Worm (Caenorhabditis elegans) whole organism, mixed stage, embryonic: ENCODE data around the gene spot-1.

ENCODE experiments used
- M03D4.4 ChIP-seq: sonication (generic microtip); optimal IDR thresholded peaks from 2 replicates; lab custom pipeline; 2017; ENCODE audit warnings: mild to moderate bottlenecking, missing genetic modification characterization, missing compliant biosample characterization
- ceh-43 ChIP-seq: fragments of 200-800 bp; sonication (Bioruptor generic); optimal IDR thresholded peaks from 2 replicates; lab custom pipeline; 2018; ENCODE audit warnings: mild to moderate bottlenecking, missing genetic modification characterization, moderate library complexity, missing compliant biosample characterization
- ces-1 ChIP-seq: fragments of 150-350 bp; optimal IDR thresholded peaks from 2 replicates; lab custom pipeline; 2014; ENCODE audit warnings: missing biosample characterization, missing genetic modification reagents, missing genetic modification characterization
- drap-1 ChIP-seq: fragments of 200-800 bp; sonication (Bioruptor generic); optimal IDR thresholded peaks from 3 replicates; lab custom pipeline; 2018; ENCODE audit warnings: mild to moderate bottlenecking, missing genetic modification characterization, missing compliant biosample characterization
- elt-1 ChIP-seq: sonication (generic microtip); optimal IDR thresholded peaks from 2 replicates; lab custom pipeline; 2017; ENCODE audit warnings: missing genetic modification characterization, mild to moderate bottlenecking, missing compliant biosample characterization, antibody characterized with exemption, moderate library complexity, borderline replicate concordance; ENCODE audit not compliant: insufficient read depth
- flh-1 ChIP-seq: fragments of 200-800 bp; sonication (Bioruptor generic); optimal IDR thresholded peaks from 2 replicates; lab custom pipeline; 2018; ENCODE audit warnings: mild to moderate bottlenecking, missing genetic modification characterization, moderate library complexity, missing compliant biosample characterization
- hlh-1 ChIP-seq: fragments of 150-350 bp; optimal IDR thresholded peaks from 2 replicates; lab custom pipeline; 2014; ENCODE audit warnings: missing biosample characterization, missing genetic modification reagents, missing genetic modification characterization
- lin-13 ChIP-seq: fragments of 150-350 bp; optimal IDR thresholded peaks from 2 replicates; lab custom pipeline; 2014; ENCODE audit warnings: missing biosample characterization, missing genetic modification characterization
- lsy-2 ChIP-seq: fragments of 150-350 bp; optimal IDR thresholded peaks from 2 replicates; lab custom pipeline; 2014; ENCODE audit warnings: missing biosample characterization, missing genetic modification characterization
- mab-5 ChIP-seq: fragments of 150-350 bp; optimal IDR thresholded peaks from 2 replicates; lab custom pipeline; 2014; ENCODE audit warnings: missing biosample characterization, missing genetic modification characterization
- mep-1 ChIP-seq: fragments of 150-350 bp; optimal IDR thresholded peaks from 2 replicates; lab custom pipeline; 2017; ENCODE audit warnings: missing biosample characterization, missing genetic modification reagents, missing genetic modification characterization, inconsistent platforms
- mls-2 ChIP-seq: sonication (generic microtip); optimal IDR thresholded peaks from 2 replicates; lab custom pipeline; 2016; ENCODE audit warnings: mild to moderate bottlenecking, missing genetic modification characterization, moderate library complexity, missing compliant biosample characterization
- nhr-12 ChIP-seq: fragments of 150-350 bp; optimal IDR thresholded peaks from 2 replicates; lab custom pipeline; 2014; ENCODE audit warnings: missing biosample characterization, missing genetic modification characterization
- nhr-237 ChIP-seq: fragments of 150-350 bp; optimal IDR thresholded peaks from 2 replicates; lab custom pipeline; 2014; ENCODE audit warnings: missing biosample characterization, missing genetic modification characterization
- nhr-28 ChIP-seq: fragments of 150-350 bp; optimal IDR thresholded peaks from 2 replicates; lab custom pipeline; 2014; ENCODE audit warnings: missing biosample characterization, missing genetic modification characterization
- pha-4 ChIP-seq: fragments of 150-350 bp; optimal IDR thresholded peaks from 2 replicates; lab custom pipeline; 2018; ENCODE audit warnings: missing biosample characterization, missing genetic modification reagents, missing genetic modification characterization
- sem-2 ChIP-seq: fragments of 200-800 bp; sonication (Bioruptor generic); optimal IDR thresholded peaks from 2 replicates; lab custom pipeline; 2018; ENCODE audit warnings: mild to moderate bottlenecking, missing genetic modification characterization, missing compliant biosample characterization
- sptf-1 ChIP-seq: sonication (generic microtip); optimal IDR thresholded peaks from 2 replicates; lab custom pipeline; 2017; ENCODE audit warnings: mild to moderate bottlenecking, missing genetic modification characterization, moderate library complexity, missing compliant biosample characterization
- tbx-8 ChIP-seq: fragments of 200-800 bp; sonication (Bioruptor generic); optimal IDR thresholded peaks from 2 replicates; lab custom pipeline; 2018; ENCODE audit warnings: mild to moderate bottlenecking, missing genetic modification characterization, moderate library complexity, missing compliant biosample characterization
- unc-120 ChIP-seq: sonication (generic microtip); optimal IDR thresholded peaks from 2 replicates; lab custom pipeline; 2017; ENCODE audit warnings: missing genetic modification characterization, missing compliant biosample characterization; ENCODE audit not compliant: poor library complexity, severe bottlenecking
- unc-39 ChIP-seq: fragments of 150-350 bp; optimal IDR thresholded peaks from 2 replicates; lab custom pipeline; 2014; ENCODE audit warnings: missing biosample characterization, missing genetic modification characterization
- unc-62 ChIP-seq: fragments of 150-350 bp; optimal IDR thresholded peaks from 2 replicates; lab custom pipeline; 2014; ENCODE audit warnings: missing biosample characterization, missing genetic modification reagents, missing genetic modification characterization
- ztf-11 ChIP-seq: fragments of 150-350 bp; optimal IDR thresholded peaks from 2 replicates; lab custom pipeline; 2014; ENCODE audit warnings: missing biosample characterization, missing genetic modification characterization

spot-1 gene

ce11 chrIII:7230841-7231240 lies 46.2 kb downstream of the spot-1 start, which contains the start of gene R151.10:
TSS of gene R151.10 (minus strand) at chrIII:7230941.
- no peak for TF ChIP-seq unc-62
- no peak for TF ChIP-seq pha-4 (tag; lab: Kevin White, UChicago)
- TF ChIP-seq sem-2 (GFP tag; lab: Kevin White, UChicago), result no peak
- no peak for TF ChIP-seq lsy-2 (tag; lab: Kevin White, UChicago)

- TF ChIP-seq elt-1 (tag; lab: Kevin White, UChicago), result no peak
- TF ChIP-seq unc-62, result no peak
- TF ChIP-seq lin-13 (tag; lab: Kevin White, UChicago), result no peak
- no peak for TF ChIP-seq unc-120 (tag; lab: Kevin White, UChicago)
Observed at ce11 chrIII:7229687-7230086, 47.4 kb downstream of the spot-1 start, which contains the start of gene R151.8. TSS of gene R151.8 (minus strand) at chrIII:7229787.

- no peak for TF ChIP-seq nhr-28 (tag; lab: Kevin White, UChicago)
- TF ChIP-seq mls-2 (tag; lab: Kevin White, UChicago), result no peak
- no peak for TF ChIP-seq unc-120 (tag; lab: Kevin White, UChicago)
- TF ChIP-seq lin-13 (tag; lab: Kevin White, UChicago), result no peak
- TF ChIP-seq M03D4.4, result no peak
- no peak for TF ChIP-seq ces-1 (GFP tag; lab: Kevin White, UChicago)
- no peak for TF ChIP-seq unc-39 (tag; lab: Kevin White, UChicago)
- no peak for TF ChIP-seq tbx-8
- no peak for TF ChIP-seq elt-1 (tag; lab: Kevin White, UChicago)
- TF ChIP-seq nhr-12, result no peak
- no peak for TF ChIP-seq mep-1 (tag; lab: Kevin White, UChicago)
- no peak for TF ChIP-seq ztf-11 (tag; lab: Kevin White, UChicago)
- no peak for TF ChIP-seq drap-1 (GFP tag; lab: Kevin White, UChicago)
- TF ChIP-seq hlh-1 (tag; lab: Kevin White, UChicago), result no peak
- no peak for TF ChIP-seq mab-5 (tag; lab: Kevin White, UChicago)
- no peak for TF ChIP-seq flh-1 (GFP tag; lab: Kevin White, UChicago)
- TF ChIP-seq sptf-1 (tag; lab: Kevin White, UChicago), result no peak
- no peak for TF ChIP-seq ceh-43 (GFP tag; lab: Kevin White, UChicago)
- no peak for TF ChIP-seq nhr-237
Observed at ce11 chrIII:7226607-7227006, 50.5 kb downstream of the spot-1 start, which contains the start of gene hsp-75. TSS of gene hsp-75 (minus strand) at chrIII:7226707.
